Worm (Caenorhabditis elegans) whole organism, young adult: Measurements from ENCODE around the gene ftn-1.
"Not testable (repeated sequence)": the region's sequence is repeated elsewhere in the genome, so short reads cannot be mapped to it uniquely, and the experiment has no call there.

Experiments used
- B0019.2 ChIP-seq: fragments of 200-800 bp; sonication (Bioruptor generic); conservative IDR thresholded peaks from 2 replicates; pipeline ENCODE4 v1.3.6; 2022; ENCODE audit warnings: missing genetic modification reagents, missing genetic modification characterization, missing compliant biosample characterization
- B0261.1 ChIP-seq: sonication (generic microtip); optimal IDR thresholded peaks from 2 replicates; lab custom pipeline; 2016; ENCODE audit warnings: mild to moderate bottlenecking, missing genetic modification characterization, moderate library complexity, missing compliant biosample characterization
- D2030.7 ChIP-seq: fragments of 200-800 bp; sonication (Bioruptor generic); IDR thresholded peaks from 2 replicates; pipeline ENCODE4 v1.3.6; 2022; ENCODE audit warnings: missing genetic modification reagents, missing genetic modification characterization, missing compliant biosample characterization
- F22D6.2 ChIP-seq: sonication (generic microtip); optimal IDR thresholded peaks from 2 replicates; lab custom pipeline; 2016; ENCODE audit warnings: mild to moderate bottlenecking, missing genetic modification characterization, missing compliant biosample characterization
- F23B12.7 ChIP-seq: sonication (generic microtip); optimal IDR thresholded peaks from 2 replicates; lab custom pipeline; 2017; ENCODE audit warnings: missing genetic modification characterization, mild to moderate bottlenecking, missing compliant biosample characterization, antibody characterized with exemption, moderate library complexity; ENCODE audit not compliant: insufficient read depth
- F52B5.7 ChIP-seq: sonication (generic microtip); optimal IDR thresholded peaks from 2 replicates; lab custom pipeline; 2016; ENCODE audit warnings: mild to moderate bottlenecking, missing genetic modification characterization, missing compliant biosample characterization
- K11D2.4 ChIP-seq: fragments of 200-800 bp; sonication (Bioruptor generic); IDR thresholded peaks from 2 replicates; pipeline ENCODE4 v1.3.6; 2022; ENCODE audit warnings: missing genetic modification reagents, missing genetic modification characterization, missing compliant biosample characterization
- T07F8.4 ChIP-seq: sonication (generic microtip); optimal IDR thresholded peaks from 2 replicates; lab custom pipeline; 2016; ENCODE audit warnings: mild to moderate bottlenecking, missing genetic modification characterization, moderate library complexity, missing compliant biosample characterization
- Y53G8AR.9 ChIP-seq: fragments of 200-800 bp; sonication (Bioruptor generic); conservative IDR thresholded peaks from 2 replicates; pipeline ENCODE4 v1.3.6; 2022; ENCODE audit warnings: missing genetic modification reagents, missing genetic modification characterization, missing compliant biosample characterization
- Y56A3A.18 ChIP-seq: fragments of 200-800 bp; sonication (Bioruptor generic); IDR thresholded peaks from 2 replicates; pipeline ENCODE4 v1.3.6; 2022; ENCODE audit warnings: missing genetic modification reagents, missing genetic modification characterization, missing compliant biosample characterization
- bed-1 ChIP-seq: fragments of 200-800 bp; sonication (Bioruptor generic); IDR thresholded peaks from 2 replicates; pipeline ENCODE4 v1.3.6; 2022; ENCODE audit warnings: missing genetic modification reagents, missing genetic modification characterization, missing compliant biosample characterization
- cebp-2 ChIP-seq: fragments of 200-800 bp; sonication (Bioruptor generic); IDR thresholded peaks from 2 replicates; pipeline ENCODE4 v1.3.6; 2022; ENCODE audit warnings: missing genetic modification characterization, missing compliant biosample characterization
- ceh-91 ChIP-seq: fragments of 200-800 bp; sonication (Bioruptor generic); IDR thresholded peaks from 2 replicates; pipeline ENCODE4 v1.3.6; 2022; ENCODE audit warnings: missing genetic modification reagents, missing genetic modification characterization, missing compliant biosample characterization
- dox-1 ChIP-seq: fragments of 200-800 bp; sonication (Bioruptor generic); IDR thresholded peaks from 2 replicates; pipeline ENCODE4 v1.3.6; 2022; ENCODE audit warnings: missing genetic modification reagents, missing genetic modification characterization, missing compliant biosample characterization
- dpff-1 ChIP-seq: sonication (generic microtip); optimal IDR thresholded peaks from 2 replicates; lab custom pipeline; 2017; ENCODE audit warnings: mild to moderate bottlenecking, missing genetic modification characterization, missing compliant biosample characterization
- egl-44 ChIP-seq: fragments of 200-800 bp; sonication (Bioruptor generic); IDR thresholded peaks from 2 replicates; pipeline ENCODE4 v1.3.6; 2022; ENCODE audit warnings: missing genetic modification reagents, missing genetic modification characterization, missing compliant biosample characterization
- ekl-4 ChIP-seq: fragments of 200-800 bp; sonication (Bioruptor generic); IDR thresholded peaks from 2 replicates; pipeline ENCODE4 v1.3.6; 2022; ENCODE audit warnings: missing genetic modification reagents, missing genetic modification characterization, missing compliant biosample characterization
- ets-4 ChIP-seq: fragments of 200-800 bp; sonication (Bioruptor generic); optimal IDR thresholded peaks from 2 replicates; lab custom pipeline; 2018; ENCODE audit warnings: mild to moderate bottlenecking, missing genetic modification characterization, missing compliant biosample characterization
- him-1 ChIP-seq: sonication (generic microtip); optimal IDR thresholded peaks from 2 replicates; lab custom pipeline; 2016; ENCODE audit warnings: missing genotype, missing genetic modification reagents, missing genetic modification characterization, missing compliant biosample characterization
- hlh-26 ChIP-seq: fragments of 200-800 bp; sonication (Bioruptor generic); conservative IDR thresholded peaks from 2 replicates; pipeline ENCODE4 v1.3.6; 2022; ENCODE audit warnings: missing genetic modification reagents, missing genetic modification characterization, missing compliant biosample characterization
- hmg-20 ChIP-seq: fragments of 200-800 bp; sonication (Bioruptor generic); IDR thresholded peaks from 2 replicates; pipeline ENCODE4 v1.3.6; 2022; ENCODE audit warnings: missing genetic modification reagents, missing genetic modification characterization, missing compliant biosample characterization
- hrde-1 ChIP-seq: sonication (generic microtip); optimal IDR thresholded peaks from 2 replicates; lab custom pipeline; 2016; ENCODE audit warnings: missing genetic modification characterization, mild to moderate bottlenecking, missing compliant biosample characterization, moderate library complexity, missing genotype, missing genetic modification reagents, borderline replicate concordance
- hsf-1 ChIP-seq: fragments of 200-800 bp; sonication (Bioruptor generic); IDR thresholded peaks from 2 replicates; pipeline ENCODE4 v1.3.6; 2022; ENCODE audit warnings: missing genetic modification reagents, missing genetic modification characterization, missing compliant biosample characterization
- let-607 ChIP-seq, 2 experiments: fragments of 200-800 bp in 1 of 2; sonication (Bioruptor generic) in 1 of 2; sonication (generic microtip) in 1 of 2; optimal IDR thresholded peaks; 2 replicates each; lab custom pipeline; 2016 to 2018; ENCODE audit warnings: mild to moderate bottlenecking in 2 of 2, missing compliant biosample characterization in 2 of 2, missing genetic modification characterization in 2 of 2, moderate library complexity in 2 of 2, missing genotype in 1 of 2
- lin-26 ChIP-seq: fragments of 200-800 bp; sonication (Bioruptor generic); IDR thresholded peaks from 2 replicates; pipeline ENCODE4 v1.3.6; 2022; ENCODE audit warnings: missing genetic modification reagents, missing genetic modification characterization, missing compliant biosample characterization
- lsy-27 ChIP-seq: sonication (generic microtip); optimal IDR thresholded peaks from 2 replicates; lab custom pipeline; 2017; ENCODE audit warnings: missing genetic modification characterization, mild to moderate bottlenecking, missing compliant biosample characterization, antibody characterized with exemption, missing genotype, borderline replicate concordance; ENCODE audit not compliant: insufficient read depth
- mxl-1 ChIP-seq: sonication (generic microtip); optimal IDR thresholded peaks from 2 replicates; lab custom pipeline; 2016; ENCODE audit warnings: missing genetic modification characterization, missing compliant biosample characterization
- nhr-120 ChIP-seq: fragments of 200-800 bp; sonication (Bioruptor generic); IDR thresholded peaks from 2 replicates; pipeline ENCODE4 v1.3.6; 2022; ENCODE audit warnings: missing genetic modification characterization, missing compliant biosample characterization
- nhr-90 ChIP-seq: sonication (generic microtip); optimal IDR thresholded peaks from 2 replicates; lab custom pipeline; 2016; ENCODE audit warnings: missing genotype, mild to moderate bottlenecking, missing genetic modification characterization, missing compliant biosample characterization
- pbrm-1 ChIP-seq: fragments of 200-800 bp; sonication (Bioruptor generic); IDR thresholded peaks from 2 replicates; pipeline ENCODE4 v1.3.6; 2022; ENCODE audit warnings: missing genetic modification reagents, missing genetic modification characterization, missing compliant biosample characterization
- pha-4 ChIP-seq: fragments of 150-350 bp; sonication (generic microtip); optimal IDR thresholded peaks from 2 replicates; lab custom pipeline; 2014; ENCODE audit warnings: missing biosample characterization, missing genetic modification reagents, missing genetic modification characterization
- rec-8 ChIP-seq, 2 experiments: sonication (generic microtip); optimal IDR thresholded peaks; 2 replicates each; lab custom pipeline; 2016; ENCODE audit warnings: mild to moderate bottlenecking in 2 of 2, missing genetic modification characterization in 2 of 2, missing genetic modification reagents in 2 of 2, missing genotype in 2 of 2, missing biosample characterization in 1 of 2, missing compliant biosample characterization in 1 of 2, moderate library complexity in 1 of 2
- rpc-1 ChIP-seq, 2 experiments: fragments of 150-350 bp in 1 of 2; sonication (generic microtip) in 1 of 2; optimal IDR thresholded peaks; 2 replicates each; lab custom pipeline; 2014 to 2018; ENCODE audit warnings: missing biosample characterization in 1 of 2, missing genetic modification characterization in 1 of 2, missing genetic modification reagents in 1 of 2, missing genotype in 1 of 2
- snpc-1.1 ChIP-seq: sonication (generic microtip); optimal IDR thresholded peaks from 2 replicates; lab custom pipeline; 2017; ENCODE audit warnings: missing genetic modification characterization, mild to moderate bottlenecking, missing compliant biosample characterization, antibody characterized with exemption, moderate library complexity, missing genotype, missing genetic modification reagents; ENCODE audit not compliant: insufficient read depth
- tbp1 ChIP-seq: fragments of 200-800 bp; sonication (Bioruptor generic); optimal IDR thresholded peaks from 2 replicates; lab custom pipeline; 2018; ENCODE audit warnings: mild to moderate bottlenecking, missing genetic modification characterization, missing compliant biosample characterization
- unc-62 ChIP-seq: fragments of 150-350 bp; optimal IDR thresholded peaks from 2 replicates; lab custom pipeline; 2014; ENCODE audit warnings: missing biosample characterization, missing genetic modification reagents, missing genetic modification characterization
- zfh-2 ChIP-seq: fragments of 200-800 bp; sonication (Bioruptor generic); conservative IDR thresholded peaks from 2 replicates; pipeline ENCODE4 v1.3.6; 2022; ENCODE audit warnings: missing genetic modification reagents, missing genetic modification characterization, missing compliant biosample characterization
- ztf-18 ChIP-seq: sonication (generic microtip); optimal IDR thresholded peaks from 2 replicates; lab custom pipeline; 2016; ENCODE audit warnings: missing genotype, mild to moderate bottlenecking, missing genetic modification characterization, missing compliant biosample characterization
- ztf-22 ChIP-seq: fragments of 200-800 bp; sonication (Bioruptor generic); optimal IDR thresholded peaks from 2 replicates; lab custom pipeline; 2018; ENCODE audit warnings: mild to moderate bottlenecking, missing genetic modification characterization, moderate library complexity, missing compliant biosample characterization
- ztf-25 ChIP-seq: fragments of 200-800 bp; sonication (Bioruptor generic); IDR thresholded peaks from 2 replicates; pipeline ENCODE4 v1.3.6; 2022; ENCODE audit warnings: missing genetic modification reagents, missing genetic modification characterization, missing compliant biosample characterization
- ztf-28 ChIP-seq: fragments of 200-800 bp; sonication (Bioruptor generic); IDR thresholded peaks from 2 replicates; pipeline ENCODE4 v1.3.6; 2022; ENCODE audit warnings: missing genetic modification reagents, missing genetic modification characterization, missing compliant biosample characterization

ftn-1 gene

ce11 chrV:7514939-7515338 lies 32.4 kb downstream of the ftn-1 start, which contains the start of gene srb-18:
srb-18 (plus strand) TSS chrV:7515239.
- no peak for TF ChIP-seq snpc-1.1 (tag; lab: Kevin White, UChicago)
- TF ChIP-seq B0019.2 (GFP tag; lab: Robert Waterston, UW): no peak
- TF ChIP-seq, all 124 proteins: peak for 0

ce11 chrV:7511465-7511864 lies 35.9 kb downstream of the ftn-1 start, which contains the start of gene nhr-171:
nhr-171 (plus strand) TSS chrV:7511765.
- TF ChIP-seq egl-44 (GFP tag; lab: Robert Waterston, UW); cebp-2 (GFP tag; lab: Robert Waterston, UW); pha-4: not testable (repeated sequence)
- TF ChIP-seq, all 124 proteins: peak for 0; not testable (repeated sequence) for 124

ce11 chrV:7508566-7509044 lies 38.8 kb downstream of the ftn-1 start, which contains the start of the genes str-31 and nhr-172:
str-31 (minus strand) TSS chrV:7508666.
nhr-172 (plus strand) TSS chrV:7508994.
- no peak for TF ChIP-seq ekl-4 (GFP tag; lab: Robert Waterston, UW)
- TF ChIP-seq dox-1 (GFP tag; lab: Robert Waterston, UW): no peak
- no peak for TF ChIP-seq ets-4 (GFP tag; lab: Kevin White, UChicago)
- no peak for TF ChIP-seq dpff-1 (tag; lab: Kevin White, UChicago)
- no peak for TF ChIP-seq F52B5.7 (tag; lab: Kevin White, UChicago)
- TF ChIP-seq mxl-1: no peak
- TF ChIP-seq lin-26: no peak
- TF ChIP-seq rec-8 (tag; optimal IDR thresholded peaks at IDR 0.05; lab: Kevin White, UChicago): no peak
- no peak for TF ChIP-seq zfh-2 (GFP tag; lab: Robert Waterston, UW)

- no peak for TF ChIP-seq ets-4 (GFP tag; lab: Kevin White, UChicago)
- TF ChIP-seq hrde-1 (tag; lab: Kevin White, UChicago): no peak
- no peak for TF ChIP-seq lsy-27 (tag; lab: Kevin White, UChicago)
- TF ChIP-seq hmg-20 (GFP tag; lab: Robert Waterston, UW): no peak
- TF ChIP-seq D2030.7 (GFP tag; lab: Robert Waterston, UW): 0 out of 2 replicates have a peak, but pooled peaks have one; percentile 44
- TF ChIP-seq lin-26: peak; percentile 55; the same call in 1 of the 2 replicates
- TF ChIP-seq bed-1 (GFP tag; lab: Robert Waterston, UW): no peak
- TF ChIP-seq hsf-1 (GFP tag; lab: Robert Waterston, UW): no peak
- peak; percentile 31; the same call in 1 of the 2 replicates for TF ChIP-seq pbrm-1 (GFP tag; lab: Robert Waterston, UW)
- peak; percentile 60 for TF ChIP-seq F23B12.7 (tag; lab: Kevin White, UChicago)
- no peak for TF ChIP-seq ztf-28 (GFP tag; lab: Robert Waterston, UW)
- TF ChIP-seq rpc-1 (optimal IDR thresholded peaks at IDR 0.05; lab: Kevin White, UChicago): peak; percentile 54
- TF ChIP-seq rpc-1 (tag; optimal IDR thresholded peaks at IDR 0.05; lab: Kevin White, UChicago): peak; percentile 73
- no peak for TF ChIP-seq K11D2.4 (GFP tag; lab: Robert Waterston, UW)
- no peak for TF ChIP-seq ceh-91 (GFP tag; lab: Robert Waterston, UW)
- TF ChIP-seq ztf-18 (tag; lab: Kevin White, UChicago): peak; percentile 15
- peak; percentile 71 for TF ChIP-seq B0261.1 (tag; lab: Kevin White, UChicago)
- no peak for TF ChIP-seq Y53G8AR.9 (GFP tag; lab: Robert Waterston, UW)
- peak; percentile 90 for TF ChIP-seq tbp1 (GFP tag; lab: Kevin White, UChicago)
- TF ChIP-seq unc-62 (GFP tag; lab: Kevin White, UChicago): no peak
- no peak for TF ChIP-seq T07F8.4 (tag; lab: Kevin White, UChicago)
- TF ChIP-seq nhr-120: no peak
- no peak for TF ChIP-seq ztf-22 (GFP tag; lab: Kevin White, UChicago)
- TF ChIP-seq him-1: peak; percentile 67
- TF ChIP-seq hlh-26 (GFP tag; lab: Robert Waterston, UW): no peak
- no peak for TF ChIP-seq nhr-90 (tag; lab: Kevin White, UChicago)
- TF ChIP-seq Y56A3A.18 (GFP tag; lab: Robert Waterston, UW): 0 out of 2 replicates have a peak, but pooled peaks have one; percentile 30
- no peak for TF ChIP-seq F22D6.2 (tag; lab: Kevin White, UChicago)
- TF ChIP-seq let-607 (tag; optimal IDR thresholded peaks at IDR 0.05; lab: Kevin White, UChicago): no peak
- no peak for TF ChIP-seq B0019.2 (GFP tag; lab: Robert Waterston, UW)
- TF ChIP-seq ztf-25 (GFP tag; lab: Robert Waterston, UW): no peak
- TF ChIP-seq, all 124 proteins: peak for 10
Observed at ce11 chrV:7506207-7506606, 41.2 kb downstream of the ftn-1 start.
